Worm (Caenorhabditis elegans): ENCODE measurements around the gene ani-1.

ani-1 gene

DNA sequence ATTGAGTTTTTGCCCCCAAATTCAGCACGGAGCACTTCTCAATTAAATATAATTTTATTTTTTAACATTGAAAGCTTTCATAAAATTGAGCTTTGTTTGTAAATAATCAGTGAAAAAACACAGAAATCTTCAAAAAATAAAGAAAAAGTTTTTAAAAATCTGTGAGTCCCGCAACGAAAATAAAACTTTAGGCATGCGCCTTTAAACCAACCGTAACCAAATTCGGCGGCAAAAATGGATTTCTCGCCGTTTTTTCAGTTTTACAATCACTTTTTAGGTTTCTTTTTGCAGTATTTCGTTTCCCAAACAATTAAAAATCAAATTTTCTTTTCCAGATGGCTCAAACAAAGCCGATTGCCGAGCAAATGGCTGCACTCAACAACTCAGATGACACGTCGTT lies 26.6 kb downstream of the ani-1 start, which contains the start of gene pie-1 (continued):
- TF ChIP-seq tbx-9 (tag; optimal IDR thresholded peaks at IDR 0.05; ENCODE audit: borderline replicate concordance) (no peak), F37B4.10 (GFP tag; IDR thresholded peaks at IDR 0.05) (no peak), ceh-58 (GFP tag; IDR thresholded peaks at IDR 0.05) (no peak), chd-7 (tag; optimal IDR thresholded peaks at IDR 0.05) (no peak), F55B11.4 (tag; optimal IDR thresholded peaks at IDR 0.05; ENCODE audit: borderline replicate concordance, insufficient read depth) (no peak), ztf-3 (GFP tag; optimal IDR thresholded peaks at IDR 0.05) (no peak), unc-130 (GFP tag; optimal IDR thresholded peaks at IDR 0.05) (no peak), cebp-1 (GFP tag; IDR thresholded peaks at IDR 0.05) (no peak), cebp-1 (tag; optimal IDR thresholded peaks at IDR 0.05) (no peak), pha-4 (tag; optimal IDR thresholded peaks at IDR 0.05) (no peak), akir-1 (GFP tag; optimal IDR thresholded peaks at IDR 0.05) (no peak), madf-3 (GFP tag; IDR thresholded peaks at IDR 0.05) (no peak), F49E8.2 (tag; optimal IDR thresholded peaks at IDR 0.05; ENCODE audit: insufficient read depth) (peak; percentile 59), nhr-80 (tag; optimal IDR thresholded peaks at IDR 0.05) (no peak), hrde-1 (tag; optimal IDR thresholded peaks at IDR 0.05; ENCODE audit: borderline replicate concordance) (no peak), K12H6.12 (tag; optimal IDR thresholded peaks at IDR 0.05) (no peak), aptf-2 (GFP tag; conservative IDR thresholded peaks at IDR 0.05) (no peak), F52B5.7 (tag; optimal IDR thresholded peaks at IDR 0.05) (no peak), Y56A3A.18 (GFP tag; IDR thresholded peaks at IDR 0.05) (no peak), ztf-28 (GFP tag; IDR thresholded peaks at IDR 0.05) (no peak), nfya-1 (tag; optimal IDR thresholded peaks at IDR 0.05; ENCODE audit: borderline replicate concordance, insufficient read depth) (no peak), C06A6.2 (GFP tag; conservative IDR thresholded peaks at IDR 0.05) (no peak), madf-6 (GFP tag; IDR thresholded peaks at IDR 0.05) (peak; percentile 96), F57C9.4 (tag; optimal IDR thresholded peaks at IDR 0.05) (no peak), Y67H2A.10 (GFP tag; conservative IDR thresholded peaks at IDR 0.05) (no peak), lin-35 (GFP tag; optimal IDR thresholded peaks at IDR 0.05) (peak in 2 of 3 experiments; percentile 19 to 68), rpc-1 (optimal IDR thresholded peaks at IDR 0.05) (no peak), rpc-1 (tag; optimal IDR thresholded peaks at IDR 0.05) (no peak), ZK185.1 (tag; optimal IDR thresholded peaks at IDR 0.05; ENCODE audit: poor library complexity, severe bottlenecking) (no peak), aptf-3 (GFP tag; IDR thresholded peaks at IDR 0.05) (no peak), repo-1 (tag; optimal IDR thresholded peaks at IDR 0.05) (no peak), lin-26 (GFP tag; IDR thresholded peaks at IDR 0.05) (no peak), T07F8.4 (tag; optimal IDR thresholded peaks at IDR 0.05) (no peak), attf-3 (GFP tag; conservative IDR thresholded peaks at IDR 0.05) (no peak), F39B2.1 (GFP tag; IDR thresholded peaks at IDR 0.05) (no peak), dox-1 (GFP tag; IDR thresholded peaks at IDR 0.05) (no peak), nhr-179 (tag; optimal IDR thresholded peaks at IDR 0.05) (no peak), F23B12.7 (tag; optimal IDR thresholded peaks at IDR 0.05; ENCODE audit: insufficient read depth) (no peak), lin-40 (tag; optimal IDR thresholded peaks at IDR 0.05) (no peak), cebp-2 (GFP tag; IDR thresholded peaks at IDR 0.05) (no peak), mes-4 (tag; optimal IDR thresholded peaks at IDR 0.05) (no peak), unc-62 (GFP tag; optimal IDR thresholded peaks at IDR 0.05) (no peak), die-1 (tag; optimal IDR thresholded peaks at IDR 0.05) (no peak), sdz-38 (tag; optimal IDR thresholded peaks at IDR 0.05) (no peak), xnd-1 (tag; optimal IDR thresholded peaks at IDR 0.05) (peak; percentile 94), ekl-4 (GFP tag; IDR thresholded peaks at IDR 0.05) (no peak), ceh-91 (GFP tag; IDR thresholded peaks at IDR 0.05) (peak; percentile 86), nhr-27 (tag; optimal IDR thresholded peaks at IDR 0.05) (no peak), snpc-1.3 (tag; optimal IDR thresholded peaks at IDR 0.05; ENCODE audit: insufficient read depth) (no peak), ztf-18 (tag; optimal IDR thresholded peaks at IDR 0.05) (no peak)

All from whole organism, young adult.